Comparison of ENCODE assay signal across 5 fruit fly cellular contexts in genomic region chr3L:15533402-15534129, dm6.
TF ChIP-seq lines count a peak whose summit lies in the region.

No protein-coding gene starts in this region.

- no peak for TF ChIP-seq CTCF in whole organism, embryonic (GFP tag; optimal IDR thresholded peaks at IDR 0.05; lab: Kevin White, UChicago)

TF ChIP-seq in whole organism, adult, 20 proteins besides CTCF, POLR2A, EP300 and RAD21 (continues in another document):
- TF ChIP-seq Crg-1 (GFP tag; optimal IDR thresholded peaks at IDR 0.05; lab: Kevin White, UChicago) (no peak), tj (GFP tag; optimal IDR thresholded peaks at IDR 0.05; lab: Kevin White, UChicago) (no peak), CG11617 (GFP tag; optimal IDR thresholded peaks at IDR 0.05; lab: Kevin White, UChicago) (no peak), Clk (GFP tag; optimal IDR thresholded peaks at IDR 0.05; lab: Kevin White, UChicago) (no peak), cnc (optimal IDR thresholded peaks at IDR 0.05; lab: Kevin White, UChicago) (no peak), bab1 (GFP tag; optimal IDR thresholded peaks at IDR 0.05; lab: Kevin White, UChicago) (no peak), pad (GFP tag; optimal IDR thresholded peaks at IDR 0.05; lab: Kevin White, UChicago) (no peak), CG33017 (tag; optimal IDR thresholded peaks at IDR 0.05; lab: Kevin White, UChicago) (no peak), Hr96 (GFP tag; optimal IDR thresholded peaks at IDR 0.05; lab: Kevin White, UChicago) (peak; percentile 7), Mnt (GFP tag; optimal IDR thresholded peaks at IDR 0.05; lab: Kevin White, UChicago) (no peak), ovo (GFP tag; optimal IDR thresholded peaks at IDR 0.05; lab: Kevin White, UChicago) (no peak), kay (GFP tag; lab: Kevin White, UChicago; ENCODE audit: borderline replicate concordance) (peak; percentile 85), CG7101 (tag; optimal IDR thresholded peaks at IDR 0.05; lab: Kevin White, UChicago) (peak; percentile 14), CG5204 (GFP tag; optimal IDR thresholded peaks at IDR 0.05; lab: Kevin White, UChicago) (peak; percentile 23), cic (GFP tag; optimal IDR thresholded peaks at IDR 0.05; lab: Kevin White, UChicago) (no peak), CG14711 (tag; optimal IDR thresholded peaks at IDR 0.05; lab: Kevin White, UChicago) (peak; percentile 24), CG12768 (GFP tag; optimal IDR thresholded peaks at IDR 0.05; lab: Kevin White, UChicago) (no peak), CG1620 (GFP tag; optimal IDR thresholded peaks at IDR 0.05; lab: Kevin White, UChicago) (no peak), toe (GFP tag; optimal IDR thresholded peaks at IDR 0.05; lab: Kevin White, UChicago) (no peak)

TF ChIP-seq in whole organism, embryonic, 481 proteins besides CTCF, POLR2A, EP300 and RAD21 (continues in another document):
- TF ChIP-seq CG18619 (GFP tag; optimal IDR thresholded peaks at IDR 0.05; lab: Kevin White, UChicago) (no peak), CG2199 (GFP tag; IDR thresholded peaks at IDR 0.05; lab: Robert Waterston, UW) (0 out of 3 replicates have a peak, but pooled peaks have one; percentile 26), pan (optimal IDR thresholded peaks at IDR 0.05; lab: Kevin White, UChicago) (no peak), pan (GFP tag; optimal IDR thresholded peaks at IDR 0.05 in 1 of 2, IDR thresholded peaks at IDR 0.05 in 1 of 2) (peak in 1 of 2 experiments; percentile 22), CG3726 (GFP tag; IDR thresholded peaks at IDR 0.05; lab: Robert Waterston, UW) (0 out of 3 replicates have a peak, but pooled peaks have one; percentile 58), nau (GFP tag; optimal IDR thresholded peaks at IDR 0.05; lab: Kevin White, UChicago) (no peak), Sin3A (optimal IDR thresholded peaks at IDR 0.05; lab: Kevin White, UChicago) (no peak), ara (GFP tag; IDR thresholded peaks at IDR 0.05; lab: Robert Waterston, UW) (peak; percentile 59), CG6854 (GFP tag; optimal IDR thresholded peaks at IDR 0.05; lab: Kevin White, UChicago) (no peak), gsb (GFP tag; IDR thresholded peaks at IDR 0.05; lab: Robert Waterston, UW) (no peak), so (GFP tag; IDR thresholded peaks at IDR 0.05; lab: Robert Waterston, UW) (peak; percentile 71; the same call in 2 of the 3 replicates), CG10209 (GFP tag; optimal IDR thresholded peaks at IDR 0.05; lab: Kevin White, UChicago) (peak; percentile 20), GATAe (GFP tag; conservative IDR thresholded peaks at IDR 0.05; lab: Robert Waterston, UW) (no peak), Optix (GFP tag; IDR thresholded peaks at IDR 0.05; lab: Robert Waterston, UW) (peak; percentile 41; the same call in 1 of the 3 replicates), fd96Cb (tag; optimal IDR thresholded peaks at IDR 0.05; lab: Kevin White, UChicago) (peak; percentile 47), Ets65A (GFP tag; lab: Kevin White, UChicago) (peak; percentile 85), Opbp (GFP tag; IDR thresholded peaks at IDR 0.05; lab: Robert Waterston, UW; ENCODE audit: partially characterized antibody) (no peak), CG17328 (GFP tag; IDR thresholded peaks at IDR 0.05; lab: Robert Waterston, UW) (peak; percentile 20; the same call in 1 of the 2 replicates)

TF ChIP-seq in whole organism, prepupa, 60 proteins besides CTCF, POLR2A, EP300 and RAD21 (continues in another document):
- TF ChIP-seq CG15336 (GFP tag; IDR thresholded peaks at IDR 0.05; lab: Robert Waterston, UW) (peak; percentile 74), eg (GFP tag; IDR thresholded peaks at IDR 0.05; lab: Robert Waterston, UW) (peak; percentile 39; the same call in 2 of the 3 replicates), spab (GFP tag; optimal IDR thresholded peaks at IDR 0.05; lab: Kevin White, UChicago) (peak; percentile 55), CG8319 (GFP tag; optimal IDR thresholded peaks at IDR 0.05; lab: Kevin White, UChicago) (peak; percentile 33), CG8632 (GFP tag; optimal IDR thresholded peaks at IDR 0.05; lab: Kevin White, UChicago) (peak; percentile 31), CG3032 (tag; optimal IDR thresholded peaks at IDR 0.05; lab: Kevin White, UChicago) (peak; percentile 72), fkh (GFP tag; optimal IDR thresholded peaks at IDR 0.05; lab: Kevin White, UChicago) (no peak), Sox14 (GFP tag; optimal IDR thresholded peaks at IDR 0.05; lab: Kevin White, UChicago) (peak; percentile 88), CG11762 (GFP tag; optimal IDR thresholded peaks at IDR 0.05; lab: Kevin White, UChicago; ENCODE audit: insufficient read depth) (peak; percentile 35), Hr4 (GFP tag; optimal IDR thresholded peaks at IDR 0.05; lab: Kevin White, UChicago) (peak; percentile 72), CG10669 (GFP tag; optimal IDR thresholded peaks at IDR 0.05; lab: Kevin White, UChicago) (peak; percentile 63), Ets96B (tag; optimal IDR thresholded peaks at IDR 0.05; lab: Kevin White, UChicago) (peak; percentile 66), net (GFP tag; optimal IDR thresholded peaks at IDR 0.05; lab: Kevin White, UChicago) (peak; percentile 50), fd85E (GFP tag; optimal IDR thresholded peaks at IDR 0.05; lab: Kevin White, UChicago) (no peak), CG9139 (GFP tag; optimal IDR thresholded peaks at IDR 0.05; lab: Kevin White, UChicago) (peak; percentile 53), Hr39 (GFP tag; optimal IDR thresholded peaks at IDR 0.05; lab: Kevin White, UChicago) (peak; percentile 89), CG3919 (GFP tag; optimal IDR thresholded peaks at IDR 0.05; lab: Kevin White, UChicago) (peak; percentile 68), salr (GFP tag; optimal IDR thresholded peaks at IDR 0.05; lab: Kevin White, UChicago) (peak; percentile 25 to 31), Sox102F (GFP tag; optimal IDR thresholded peaks at IDR 0.05; lab: Kevin White, UChicago) (peak; percentile 80)

TF ChIP-seq in whole organism, pupa, 21 proteins besides CTCF, POLR2A, EP300 and RAD21 (continues in another document):
- TF ChIP-seq CG12605 (GFP tag; IDR thresholded peaks at IDR 0.05; lab: Robert Waterston, UW) (peak; percentile 15; the same call in 1 of the 2 replicates), CG14655 (GFP tag; optimal IDR thresholded peaks at IDR 0.05; lab: Kevin White, UChicago) (peak; percentile 82), CG15710 (tag; optimal IDR thresholded peaks at IDR 0.05; lab: Kevin White, UChicago) (peak; percentile 67), CG17806 (tag; optimal IDR thresholded peaks at IDR 0.05; lab: Kevin White, UChicago) (peak; percentile 68), gl (tag; optimal IDR thresholded peaks at IDR 0.05; lab: Kevin White, UChicago) (peak; percentile 56), CG8301 (tag; optimal IDR thresholded peaks at IDR 0.05; lab: Kevin White, UChicago) (peak; percentile 70), CG13204 (GFP tag; optimal IDR thresholded peaks at IDR 0.05; lab: Kevin White, UChicago) (peak; percentile 33), Snoo (tag; optimal IDR thresholded peaks at IDR 0.05; lab: Kevin White, UChicago) (peak; percentile 62), CG8159 (tag; optimal IDR thresholded peaks at IDR 0.05; lab: Kevin White, UChicago) (peak; percentile 69), Pif1B (GFP tag; optimal IDR thresholded peaks at IDR 0.05; lab: Kevin White, UChicago) (peak; percentile 83), CG10348 (GFP tag; IDR thresholded peaks at IDR 0.05; lab: Robert Waterston, UW) (no peak), CG32121 (GFP tag; IDR thresholded peaks at IDR 0.05; lab: Robert Waterston, UW) (peak; percentile 23; the same call in 1 of the 2 replicates), EcR (GFP tag; optimal IDR thresholded peaks at IDR 0.05; lab: Kevin White, UChicago) (peak; percentile 52), CG34367 (tag; optimal IDR thresholded peaks at IDR 0.05; lab: Kevin White, UChicago) (peak; percentile 61), rn (GFP tag; IDR thresholded peaks at IDR 0.05; lab: Robert Waterston, UW) (no peak), CG4496 (GFP tag; IDR thresholded peaks at IDR 0.05; lab: Robert Waterston, UW) (peak; percentile 60; the same call in 1 of the 3 replicates), Pif1A (GFP tag; optimal IDR thresholded peaks at IDR 0.05; lab: Kevin White, UChicago) (peak; percentile 73), D1 (tag; optimal IDR thresholded peaks at IDR 0.05; lab: Kevin White, UChicago) (peak; percentile 48), CG9948 (tag; optimal IDR thresholded peaks at IDR 0.05; lab: Kevin White, UChicago) (peak; percentile 79), Ets98B (GFP tag; IDR thresholded peaks at IDR 0.05; lab: Robert Waterston, UW) (peak; percentile 41)

TF ChIP-seq in whole organism, wandering third instar larva, 38 proteins besides CTCF, POLR2A, EP300 and RAD21 (continues in another document):
- TF ChIP-seq br (GFP tag; optimal IDR thresholded peaks at IDR 0.05; lab: Kevin White, UChicago) (peak; percentile 92), woc (GFP tag; optimal IDR thresholded peaks at IDR 0.05; lab: Kevin White, UChicago) (peak; percentile 93), Myc (optimal IDR thresholded peaks at IDR 0.05; lab: Kevin White, UChicago) (no peak), ey (GFP tag; optimal IDR thresholded peaks at IDR 0.05; lab: Kevin White, UChicago) (peak; percentile 93), tai (GFP tag; optimal IDR thresholded peaks at IDR 0.05; lab: Kevin White, UChicago) (peak; percentile 80), Sp1 (GFP tag; optimal IDR thresholded peaks at IDR 0.05; lab: Kevin White, UChicago) (peak; percentile 86), foxo (GFP tag; optimal IDR thresholded peaks at IDR 0.05; lab: Kevin White, UChicago) (peak; percentile 59 to 92), Hr78 (GFP tag; optimal IDR thresholded peaks at IDR 0.05; lab: Kevin White, UChicago) (no peak), N (GFP tag; optimal IDR thresholded peaks at IDR 0.05; lab: Kevin White, UChicago) (no peak), usp (GFP tag; optimal IDR thresholded peaks at IDR 0.05; lab: Kevin White, UChicago) (no peak), psq (GFP tag; optimal IDR thresholded peaks at IDR 0.05; lab: Kevin White, UChicago) (peak; percentile 74), CG9705 (GFP tag; optimal IDR thresholded peaks at IDR 0.05; lab: Kevin White, UChicago) (peak; percentile 65), sage (GFP tag; optimal IDR thresholded peaks at IDR 0.05; lab: Kevin White, UChicago) (peak; percentile 76), Abd-B (GFP tag; optimal IDR thresholded peaks at IDR 0.05; lab: Kevin White, UChicago) (no peak), h (GFP tag; optimal IDR thresholded peaks at IDR 0.05; lab: Kevin White, UChicago) (peak; percentile 93), HLH106 (tag; optimal IDR thresholded peaks at IDR 0.05; lab: Kevin White, UChicago) (peak; percentile 89), OdsH (GFP tag; optimal IDR thresholded peaks at IDR 0.05; lab: Kevin White, UChicago) (peak; percentile 92), Mio (GFP tag; optimal IDR thresholded peaks at IDR 0.05; lab: Kevin White, UChicago) (peak; percentile 23), Rel (GFP tag; optimal IDR thresholded peaks at IDR 0.05; lab: Kevin White, UChicago) (peak; percentile 45), Rel (tag; optimal IDR thresholded peaks at IDR 0.05; lab: Kevin White, UChicago) (peak; percentile 84), Vsx2 (GFP tag; optimal IDR thresholded peaks at IDR 0.05; lab: Kevin White, UChicago; ENCODE audit: partially characterized antibody) (no peak), Jra (GFP tag; optimal IDR thresholded peaks at IDR 0.05; lab: Kevin White, UChicago) (peak; percentile 62), CG32264 (GFP tag; optimal IDR thresholded peaks at IDR 0.05; lab: Kevin White, UChicago) (peak; percentile 55), pan (optimal IDR thresholded peaks at IDR 0.05; lab: Kevin White, UChicago) (no peak)
